Fruit fly (Drosophila melanogaster): ENCODE data around the gene orion.

orion gene

dm6 chrX:7967848-7968143, 21.1 kb upstream of the orion start:
- TF ChIP-seq CG13204 (GFP tag; optimal IDR thresholded peaks at IDR 0.05) (no peak), CG15710 (tag; optimal IDR thresholded peaks at IDR 0.05) (no peak), Pif1B (GFP tag; optimal IDR thresholded peaks at IDR 0.05) (no peak)

- peak; percentile 26 for TF ChIP-seq D1 (tag; optimal IDR thresholded peaks at IDR 0.05)
- TF ChIP-seq CG32121 (GFP tag; IDR thresholded peaks at IDR 0.05) = 0 out of 2 replicates have a peak, but pooled peaks have one; percentile 30
- peak; percentile 11 for TF ChIP-seq CG13204 (GFP tag; optimal IDR thresholded peaks at IDR 0.05)
- TF ChIP-seq CG4496 (GFP tag; IDR thresholded peaks at IDR 0.05) = 0 out of 3 replicates have a peak, but pooled peaks have one; percentile 13
- TF ChIP-seq Pif1A (GFP tag; optimal IDR thresholded peaks at IDR 0.05) = no peak
These were observed 20.5 kb upstream of the orion start for dm6 chrX:7967052-7967847.

dm6 chrX:7965761-7966555, 19.2 kb upstream of the orion start:
- TF ChIP-seq CG8159 (tag; optimal IDR thresholded peaks at IDR 0.05) (no peak), CG13204 (GFP tag; optimal IDR thresholded peaks at IDR 0.05) (no peak), CG34367 (tag; optimal IDR thresholded peaks at IDR 0.05) (no peak), D1 (tag; optimal IDR thresholded peaks at IDR 0.05) (no peak), CG12605 (GFP tag; IDR thresholded peaks at IDR 0.05) (no peak), CG4496 (GFP tag; IDR thresholded peaks at IDR 0.05) (peak; percentile 73), fd96Ca (GFP tag; IDR thresholded peaks at IDR 0.05) (peak; percentile 59; the same call in 1 of the 3 replicates), CG14655 (GFP tag; optimal IDR thresholded peaks at IDR 0.05) (no peak), CG32121 (GFP tag; IDR thresholded peaks at IDR 0.05) (peak; percentile 42; the same call in 1 of the 2 replicates), CG15710 (tag; optimal IDR thresholded peaks at IDR 0.05) (no peak), CG9948 (tag; optimal IDR thresholded peaks at IDR 0.05) (no peak), CG8301 (tag; optimal IDR thresholded peaks at IDR 0.05) (peak; percentile 23), Ets98B (GFP tag; IDR thresholded peaks at IDR 0.05) (peak; percentile 54; the same call in 1 of the 2 replicates), Pif1A (GFP tag; optimal IDR thresholded peaks at IDR 0.05) (no peak), CG10348 (GFP tag; IDR thresholded peaks at IDR 0.05) (no peak), Pif1B (GFP tag; optimal IDR thresholded peaks at IDR 0.05) (no peak), Snoo (tag; optimal IDR thresholded peaks at IDR 0.05) (no peak), rn (GFP tag; IDR thresholded peaks at IDR 0.05) (0 out of 2 replicates have a peak, but pooled peaks have one; percentile 24), EcR (GFP tag; optimal IDR thresholded peaks at IDR 0.05) (no peak), CG17806 (tag; optimal IDR thresholded peaks at IDR 0.05) (no peak), gl (tag; optimal IDR thresholded peaks at IDR 0.05) (no peak)

dm6 chrX:7963724-7964123, 17.0 kb upstream of the orion start, which contains the start of gene sn:
TSS of gene sn (plus strand) at chrX:7964024.
- no peak for TF ChIP-seq CG34367 (tag; optimal IDR thresholded peaks at IDR 0.05)
- no peak for TF ChIP-seq gl (tag; optimal IDR thresholded peaks at IDR 0.05)
- no peak for TF ChIP-seq CG13204 (GFP tag; optimal IDR thresholded peaks at IDR 0.05)
- TF ChIP-seq CG12605 (GFP tag; IDR thresholded peaks at IDR 0.05) = no peak
- TF ChIP-seq D1 (tag; optimal IDR thresholded peaks at IDR 0.05) = no peak
- no peak for TF ChIP-seq CG14655 (GFP tag; optimal IDR thresholded peaks at IDR 0.05)
- no peak for TF ChIP-seq CG8301 (tag; optimal IDR thresholded peaks at IDR 0.05)
- no peak for TF ChIP-seq Pif1B (GFP tag; optimal IDR thresholded peaks at IDR 0.05)
- TF ChIP-seq CG32121 (GFP tag; IDR thresholded peaks at IDR 0.05) = no peak
- no peak for TF ChIP-seq CG4496 (GFP tag; IDR thresholded peaks at IDR 0.05)
- no peak for TF ChIP-seq EcR (GFP tag; optimal IDR thresholded peaks at IDR 0.05)
- TF ChIP-seq CG15710 (tag; optimal IDR thresholded peaks at IDR 0.05) = no peak

- TF ChIP-seq Ets98B (GFP tag; IDR thresholded peaks at IDR 0.05) (no peak), CG4496 (GFP tag; IDR thresholded peaks at IDR 0.05) (no peak), CG15710 (tag; optimal IDR thresholded peaks at IDR 0.05) (no peak), D1 (tag; optimal IDR thresholded peaks at IDR 0.05) (no peak), CG13204 (GFP tag; optimal IDR thresholded peaks at IDR 0.05) (no peak), Snoo (tag; optimal IDR thresholded peaks at IDR 0.05) (no peak), Pif1B (GFP tag; optimal IDR thresholded peaks at IDR 0.05) (no peak), CG14655 (GFP tag; optimal IDR thresholded peaks at IDR 0.05) (no peak), fd96Ca (GFP tag; IDR thresholded peaks at IDR 0.05) (no peak), CG9948 (tag; optimal IDR thresholded peaks at IDR 0.05) (no peak), CG8159 (tag; optimal IDR thresholded peaks at IDR 0.05) (no peak), gl (tag; optimal IDR thresholded peaks at IDR 0.05) (no peak), CG17806 (tag; optimal IDR thresholded peaks at IDR 0.05) (no peak), Pif1A (GFP tag; optimal IDR thresholded peaks at IDR 0.05) (no peak), EcR (GFP tag; optimal IDR thresholded peaks at IDR 0.05) (no peak), CG34367 (tag; optimal IDR thresholded peaks at IDR 0.05) (no peak)
These were observed 14.3 kb upstream of the orion start for dm6 chrX:7960988-7961387.

dm6 chrX:7959512-7959911, 12.8 kb upstream of the orion start:
- TF ChIP-seq gl (tag; optimal IDR thresholded peaks at IDR 0.05) = no peak
- no peak for TF ChIP-seq CG4496 (GFP tag; IDR thresholded peaks at IDR 0.05)
- TF ChIP-seq fd96Ca (GFP tag; IDR thresholded peaks at IDR 0.05) = no peak
- no peak for TF ChIP-seq CG34367 (tag; optimal IDR thresholded peaks at IDR 0.05)

All from whole organism, pupa.